Worm (Caenorhabditis elegans) whole organism, L4/young adult: Measurements from ENCODE around the gene M163.21.

ENCODE experiments used
- W03F9.2 ChIP-seq: fragments of 150-350 bp; optimal IDR thresholded peaks from 2 replicates; lab custom pipeline; 2014; ENCODE audit warnings: missing biosample characterization, missing genetic modification characterization
- dao-5 ChIP-seq: sonication (generic microtip); optimal IDR thresholded peaks from 2 replicates; lab custom pipeline; 2016; ENCODE audit warnings: missing genotype, missing genetic modification characterization, moderate library complexity, missing compliant biosample characterization
- him-1 ChIP-seq: sonication (generic microtip); optimal IDR thresholded peaks from 2 replicates; lab custom pipeline; 2016; ENCODE audit warnings: missing genotype, missing genetic modification reagents, missing genetic modification characterization, missing compliant biosample characterization

The M163.21 gene

ce11 chrX:14503800-14504550, 37.3 kb downstream of the M163.21 start, which contains the start of gene M163.1:
TSS of gene M163.1 (minus strand) at chrX:14503824.
- no peak for TF ChIP-seq dao-5 (tag; lab: Kevin White, UChicago)
- no peak for TF ChIP-seq W03F9.2 (tag; lab: Kevin White, UChicago)
- no peak for TF ChIP-seq him-1 (tag; lab: Kevin White, UChicago)

DNA sequence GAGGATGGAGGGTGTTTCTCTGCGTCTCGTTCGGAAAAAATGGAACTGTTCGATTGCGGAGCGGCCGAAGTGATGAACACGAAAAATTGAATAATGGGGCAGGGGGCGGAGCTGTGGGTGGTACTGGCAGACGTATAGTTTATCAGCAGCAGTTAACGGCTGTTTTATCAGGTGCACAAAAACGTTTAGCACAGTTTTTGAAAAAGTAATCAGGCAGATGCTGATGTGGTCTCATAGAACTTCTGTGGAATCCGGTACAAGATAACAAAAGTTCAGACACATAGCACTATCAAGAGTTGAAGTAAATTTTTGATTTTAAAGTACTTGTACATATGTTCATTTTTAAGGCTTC, 37.9 kb downstream of the M163.21 start:
- TF ChIP-seq W03F9.2 (tag; lab: Kevin White, UChicago) (no peak), dao-5 (tag; lab: Kevin White, UChicago) (no peak), him-1 (tag; lab: Kevin White, UChicago) (no peak)

- no peak for TF ChIP-seq him-1 (tag; lab: Kevin White, UChicago)
- TF ChIP-seq W03F9.2 (tag; lab: Kevin White, UChicago) = no peak
- no peak for TF ChIP-seq dao-5 (tag; lab: Kevin White, UChicago)
These were observed 39.1 kb downstream of the M163.21 start for ce11 chrX:14505578-14506353.

ce11 chrX:14507992-14508391, 41.4 kb downstream of the M163.21 start:
- TF ChIP-seq him-1 (tag; lab: Kevin White, UChicago) (no peak), W03F9.2 (tag; lab: Kevin White, UChicago) (no peak), dao-5 (tag; lab: Kevin White, UChicago) (no peak)

DNA sequence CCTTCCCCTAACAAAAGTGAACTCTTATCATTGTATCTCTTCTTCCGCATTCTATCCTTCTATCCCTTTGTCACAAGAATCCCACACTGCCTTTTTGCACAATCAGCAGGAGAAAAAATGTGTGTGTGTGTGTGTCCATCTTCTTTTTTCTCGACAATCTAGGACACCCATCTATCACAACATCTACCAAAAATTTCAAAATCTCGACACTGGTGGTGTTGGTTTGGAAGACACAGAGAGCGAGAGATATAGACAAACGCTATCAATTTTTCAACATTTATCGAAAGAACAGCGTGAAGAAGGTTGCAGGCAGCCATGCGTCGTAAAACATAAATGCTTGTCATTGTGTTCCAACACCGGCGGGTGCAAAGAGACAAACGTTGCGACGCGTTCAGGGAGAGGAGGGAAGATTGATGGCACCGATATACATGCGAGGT, 42.2 kb downstream of the M163.21 start:
- no peak for TF ChIP-seq W03F9.2 (tag; lab: Kevin White, UChicago)

DNA sequence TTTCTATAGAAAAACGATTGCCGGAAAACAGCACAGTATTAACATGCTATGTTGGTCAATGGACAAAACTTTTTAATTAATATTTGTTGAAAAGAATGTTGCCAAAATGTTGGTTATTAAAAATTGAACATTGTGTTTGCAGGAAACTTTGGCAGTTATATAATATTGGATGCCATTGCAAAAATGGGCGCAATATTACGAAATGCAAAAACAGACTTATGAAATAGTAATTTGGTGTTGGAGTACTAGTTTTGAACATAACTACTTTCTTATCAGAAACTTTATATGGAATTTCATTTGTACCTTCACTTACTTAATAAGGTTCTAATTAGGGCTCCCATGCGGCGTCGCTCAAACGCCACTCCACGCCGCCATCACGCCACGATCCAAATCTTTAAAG, 43.7 kb downstream of the M163.21 start:
- no peak for TF ChIP-seq him-1 (tag; lab: Kevin White, UChicago)
- TF ChIP-seq dao-5 (tag; lab: Kevin White, UChicago) = no peak
- no peak for TF ChIP-seq W03F9.2 (tag; lab: Kevin White, UChicago)

DNA sequence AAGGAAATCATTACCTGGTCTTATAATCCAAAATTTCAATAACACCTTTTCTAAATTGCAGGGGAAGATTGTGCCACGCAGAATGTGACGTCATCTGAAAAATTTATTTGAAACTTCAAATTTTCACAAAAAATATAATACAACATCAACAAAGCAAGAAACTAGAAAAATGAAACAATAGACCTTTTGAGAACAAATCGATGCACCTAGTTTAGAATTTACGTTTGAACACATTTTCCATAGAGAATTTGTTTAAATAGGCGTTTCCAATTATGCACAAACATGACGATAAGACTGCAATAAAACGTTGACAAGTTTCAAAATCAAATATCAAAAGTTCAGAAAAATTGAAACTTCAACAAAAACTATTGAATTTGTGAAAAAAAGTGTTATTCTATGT, 46.2 kb downstream of the M163.21 start, which contains the start of gene fbxa-141:
TSS of gene fbxa-141 (minus strand) at position 101 of the 400 bp plus-strand sequence.
- TF ChIP-seq him-1 (tag; lab: Kevin White, UChicago) (no peak), dao-5 (tag; lab: Kevin White, UChicago) (no peak), W03F9.2 (tag; lab: Kevin White, UChicago) (no peak)

ce11 chrX:14513462-14513861, 46.8 kb downstream of the M163.21 start:
- TF ChIP-seq dao-5 (tag; lab: Kevin White, UChicago) (no peak), W03F9.2 (tag; lab: Kevin White, UChicago) (no peak), him-1 (tag; lab: Kevin White, UChicago) (no peak)

- no peak for TF ChIP-seq W03F9.2 (tag; lab: Kevin White, UChicago)
- no peak for TF ChIP-seq him-1 (tag; lab: Kevin White, UChicago)
These were observed 48.4 kb downstream of the M163.21 start, which contains the start of gene gcsh-1 for ce11 chrX:14515028-14515427. TSS of gene gcsh-1 (minus strand) at chrX:14515073.

DNA sequence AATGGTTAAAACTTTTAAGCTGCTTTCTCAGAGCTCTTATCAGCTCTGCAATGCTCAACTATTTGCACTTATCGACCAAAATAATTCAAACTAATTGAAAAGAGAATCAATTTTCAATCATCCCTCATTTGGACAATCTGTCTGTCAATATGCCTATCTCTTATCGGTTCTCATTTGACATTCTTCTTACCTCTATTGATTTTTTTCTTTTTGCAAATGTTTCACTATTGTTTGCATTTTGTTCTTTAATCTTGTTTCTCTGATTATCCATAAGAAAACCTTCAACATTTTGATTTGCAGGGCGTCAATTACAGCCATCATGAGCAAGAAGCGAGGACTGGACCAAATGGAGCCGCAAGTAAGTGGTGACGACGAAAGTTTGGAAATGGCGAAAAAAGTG, 49.9 kb downstream of the M163.21 start, which contains the start of gene D1025.10:
TSS of gene D1025.10 (plus strand) at position 301 of the 400 bp plus-strand sequence.
- TF ChIP-seq him-1 (tag; lab: Kevin White, UChicago) = no peak
- no peak for TF ChIP-seq dao-5 (tag; lab: Kevin White, UChicago)
- no peak for TF ChIP-seq W03F9.2 (tag; lab: Kevin White, UChicago)
